Worm (Caenorhabditis elegans) whole organism, L4 larva: ENCODE data around the gene acs-6.

Experiments
- F37D6.2 ChIP-seq: sonication (generic microtip); optimal IDR thresholded peaks from 2 replicates; lab custom pipeline; 2016; ENCODE audit warnings: mild to moderate bottlenecking, missing genetic modification characterization, missing compliant biosample characterization
- T20F7.1 ChIP-seq: fragments of 200-800 bp; sonication (Bioruptor generic); optimal IDR thresholded peaks from 2 replicates; lab custom pipeline; 2018; ENCODE audit warnings: mild to moderate bottlenecking, missing genetic modification characterization, missing compliant biosample characterization
- Y105C5A.15 ChIP-seq: fragments of 200-800 bp; sonication (Bioruptor generic); IDR thresholded peaks from 2 replicates; pipeline ENCODE4 v1.3.6; 2022; ENCODE audit warnings: missing genetic modification characterization, missing compliant biosample characterization
- Y48G9A.11 ChIP-seq: fragments of 200-800 bp; sonication (Bioruptor generic); IDR thresholded peaks from 2 replicates; pipeline ENCODE4 v1.3.6; 2022; ENCODE audit warnings: missing genetic modification reagents, missing genetic modification characterization, missing compliant biosample characterization
- ZK337.2 ChIP-seq: fragments of 200-800 bp; sonication (Bioruptor generic); IDR thresholded peaks from 2 replicates; pipeline ENCODE4 v1.3.6; 2022; ENCODE audit warnings: missing genetic modification reagents, missing genetic modification characterization, missing compliant biosample characterization
- ZK546.5 ChIP-seq, 2 experiments: sonication (generic microtip); optimal IDR thresholded peaks; 2 replicates each; lab custom pipeline; 2017; ENCODE audit warnings: missing biosample characterization in 2 of 2, missing genetic modification characterization in 2 of 2
- ama-1 ChIP-seq: fragments of 150-350 bp; optimal IDR thresholded peaks from 2 replicates; lab custom pipeline; 2014; ENCODE audit warnings: inconsistent platforms, mixed read lengths
- ceh-28 ChIP-seq: fragments of 150-350 bp; optimal IDR thresholded peaks from 2 replicates; lab custom pipeline; 2014; ENCODE audit warnings: missing biosample characterization, missing genetic modification reagents, missing genetic modification characterization
- ceh-32 ChIP-seq: sonication (generic microtip); optimal IDR thresholded peaks from 2 replicates; lab custom pipeline; 2016; ENCODE audit warnings: mild to moderate bottlenecking, missing genetic modification characterization, missing compliant biosample characterization; ENCODE audit not compliant: poor library complexity
- ceh-44 ChIP-seq: fragments of 200-800 bp; sonication (Bioruptor generic); IDR thresholded peaks from 2 replicates; pipeline ENCODE4 v1.3.6; 2022; ENCODE audit warnings: missing genetic modification reagents, missing genetic modification characterization, missing compliant biosample characterization
- ceh-62 ChIP-seq: sonication (generic microtip); optimal IDR thresholded peaks from 2 replicates; lab custom pipeline; 2017; ENCODE audit warnings: missing biosample characterization, missing genetic modification characterization
- ctbp-1 ChIP-seq: fragments of 200-800 bp; sonication (Bioruptor generic); IDR thresholded peaks from 2 replicates; pipeline ENCODE4 v1.3.6; 2022; ENCODE audit warnings: missing genetic modification reagents, missing genetic modification characterization, missing compliant biosample characterization
- daf-16 ChIP-seq, 3 experiments: sonication (generic microtip); optimal IDR thresholded peaks; 2 replicates each; lab custom pipeline; 2016 to 2017; ENCODE audit warnings: missing genetic modification characterization in 3 of 3, missing genetic modification reagents in 3 of 3, mild to moderate bottlenecking in 2 of 3, missing compliant biosample characterization in 2 of 3, missing biosample characterization in 1 of 3, moderate library complexity in 1 of 3
- daf-19 ChIP-seq: fragments of 200-800 bp; sonication (Bioruptor generic); conservative IDR thresholded peaks from 2 replicates; pipeline ENCODE4 v1.3.6; 2022; ENCODE audit warnings: missing genetic modification characterization, missing compliant biosample characterization
- dmd-6 ChIP-seq: fragments of 200-800 bp; sonication (Bioruptor generic); IDR thresholded peaks from 2 replicates; pipeline ENCODE4 v1.3.6; 2022; ENCODE audit warnings: missing genetic modification reagents, missing genetic modification characterization, missing compliant biosample characterization
- duxl-1 ChIP-seq: sonication (generic microtip); optimal IDR thresholded peaks from 2 replicates; lab custom pipeline; 2016; ENCODE audit warnings: mild to moderate bottlenecking, missing genetic modification characterization, moderate library complexity, missing compliant biosample characterization; ENCODE audit not compliant: poor library complexity
- fos-1 ChIP-seq: fragments of 150-350 bp; optimal IDR thresholded peaks from 2 replicates; lab custom pipeline; 2014; ENCODE audit warnings: missing biosample characterization, missing genetic modification characterization
- hif-1 ChIP-seq, 2 experiments: sonication (generic microtip); optimal IDR thresholded peaks; 2 replicates each; lab custom pipeline; 2016 to 2017; ENCODE audit warnings: missing compliant biosample characterization in 2 of 2, missing genetic modification characterization in 2 of 2, missing genetic modification reagents in 2 of 2, missing genotype in 2 of 2, mild to moderate bottlenecking in 1 of 2
- hlh-11 ChIP-seq: fragments of 200-800 bp; sonication (Bioruptor generic); optimal IDR thresholded peaks from 2 replicates; lab custom pipeline; 2018; ENCODE audit warnings: mild to moderate bottlenecking, missing genetic modification characterization, missing compliant biosample characterization
- hlh-30 ChIP-seq: sonication (generic microtip); optimal IDR thresholded peaks from 2 replicates; lab custom pipeline; 2017; ENCODE audit warnings: antibody characterized with exemption, mild to moderate bottlenecking, missing genetic modification characterization, missing compliant biosample characterization; ENCODE audit not compliant: insufficient read depth
- lim-7 ChIP-seq: fragments of 200-800 bp; sonication (Bioruptor generic); IDR thresholded peaks from 2 replicates; pipeline ENCODE4 v1.3.6; 2022; ENCODE audit warnings: missing genetic modification characterization, missing compliant biosample characterization
- lin-13 ChIP-seq: fragments of 150-350 bp; optimal IDR thresholded peaks from 2 replicates; lab custom pipeline; 2014; ENCODE audit warnings: missing biosample characterization, missing genetic modification reagents, missing genetic modification characterization
- lin-15B ChIP-seq: fragments of 150-350 bp; sonication (generic microtip); optimal IDR thresholded peaks from 3 replicates; lab custom pipeline; 2014; ENCODE audit warnings: missing biosample characterization, missing genetic modification characterization
- lin-29 ChIP-seq: fragments of 200-800 bp; sonication (Bioruptor generic); IDR thresholded peaks from 2 replicates; pipeline ENCODE4 v1.3.6; 2022; ENCODE audit warnings: missing genetic modification reagents, missing genetic modification characterization, missing compliant biosample characterization
- lir-3 ChIP-seq: sonication (generic microtip); optimal IDR thresholded peaks from 2 replicates; lab custom pipeline; 2016; ENCODE audit warnings: mild to moderate bottlenecking, missing genetic modification characterization, missing compliant biosample characterization
- madf-9 ChIP-seq: fragments of 200-800 bp; sonication (Bioruptor generic); conservative IDR thresholded peaks from 2 replicates; pipeline ENCODE4 v1.3.6; 2022; ENCODE audit warnings: missing genetic modification reagents, missing genetic modification characterization, missing compliant biosample characterization
- mxl-2 ChIP-seq: fragments of 200-800 bp; sonication (Bioruptor generic); conservative IDR thresholded peaks from 2 replicates; pipeline ENCODE4 v1.3.6; 2022; ENCODE audit warnings: missing genetic modification reagents, missing genetic modification characterization, missing compliant biosample characterization
- nhr-102 ChIP-seq: sonication (generic microtip); optimal IDR thresholded peaks from 2 replicates; lab custom pipeline; 2016; ENCODE audit warnings: mild to moderate bottlenecking, missing genetic modification characterization, moderate library complexity, missing compliant biosample characterization
- nhr-111 ChIP-seq: fragments of 200-800 bp; sonication (Bioruptor generic); optimal IDR thresholded peaks from 2 replicates; lab custom pipeline; 2018; ENCODE audit warnings: mild to moderate bottlenecking, missing genetic modification characterization, missing compliant biosample characterization
- nhr-6 ChIP-seq: fragments of 150-350 bp; optimal IDR thresholded peaks from 2 replicates; lab custom pipeline; 2014; ENCODE audit warnings: missing biosample characterization, missing genetic modification characterization
- rbr-2 ChIP-seq: sonication (generic microtip); optimal IDR thresholded peaks from 2 replicates; lab custom pipeline; 2016; ENCODE audit warnings: missing genotype, missing genetic modification characterization, missing compliant biosample characterization
- snpc-1.2 ChIP-seq: fragments of 200-800 bp; sonication (Bioruptor generic); IDR thresholded peaks from 2 replicates; pipeline ENCODE4 v1.3.6; 2022; ENCODE audit warnings: missing genetic modification reagents, missing genetic modification characterization, missing compliant biosample characterization
- tag-97 ChIP-seq: fragments of 200-800 bp; sonication (Bioruptor generic); IDR thresholded peaks from 2 replicates; pipeline ENCODE4 v1.3.6; 2022; ENCODE audit warnings: missing genetic modification characterization, missing compliant biosample characterization
- tra-1 ChIP-seq: fragments of 200-800 bp; sonication (Bioruptor generic); IDR thresholded peaks from 2 replicates; pipeline ENCODE4 v1.3.6; 2022; ENCODE audit warnings: missing genetic modification reagents, missing genetic modification characterization, missing compliant biosample characterization
- unc-62 ChIP-seq, 3 experiments: fragments of 150-350 bp in 1 of 3; sonication (generic microtip); optimal IDR thresholded peaks in 2 of 3; peaks in 1 of 3; 1 replicate in 1 of 3; 2 replicates in 2 of 3; lab custom pipeline; 2014 to 2017; ENCODE audit warnings: missing biosample characterization in 3 of 3, missing genetic modification characterization in 3 of 3, missing genetic modification reagents in 3 of 3, missing genotype in 1 of 3
- zag-1 ChIP-seq: fragments of 150-350 bp; optimal IDR thresholded peaks from 2 replicates; lab custom pipeline; 2014; ENCODE audit warnings: missing biosample characterization, missing genetic modification characterization

Gene acs-6

DNA sequence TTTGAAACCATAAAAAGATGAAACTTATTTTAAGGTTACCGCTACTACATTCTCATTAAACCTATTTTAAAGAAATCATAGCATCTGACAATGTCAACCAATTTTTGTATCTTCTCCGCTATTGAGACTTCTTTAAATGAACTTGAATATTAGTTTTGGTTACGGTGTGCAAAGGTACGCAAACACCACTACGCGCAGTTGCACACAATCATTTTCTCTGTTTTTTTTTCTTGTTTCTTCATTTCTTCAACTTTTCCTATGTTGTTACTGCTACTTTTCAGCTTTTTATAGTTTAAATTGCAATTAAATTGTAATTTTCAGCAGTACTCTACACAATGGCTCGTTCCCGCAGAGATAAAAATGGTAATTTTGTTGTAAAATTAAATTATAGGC lies 49.8 kb downstream of the acs-6 start, which contains the start of gene F10E7.5 (continued):
- TF ChIP-seq nhr-6 = no peak
- no peak for TF ChIP-seq ceh-62
- TF ChIP-seq mxl-2 (GFP tag; lab: Robert Waterston, UW) = no peak
- peak; percentile 7 for TF ChIP-seq hlh-30 (tag; lab: Kevin White, UChicago)
- TF ChIP-seq dmd-6 = no peak
- no peak for TF ChIP-seq fos-1 (tag; lab: Kevin White, UChicago)
- no peak for TF ChIP-seq snpc-1.2 (GFP tag; lab: Robert Waterston, UW)
- no peak for TF ChIP-seq ceh-44 (GFP tag; lab: Robert Waterston, UW)
- no peak for TF ChIP-seq ama-1 (lab: Kevin White, UChicago)
- TF ChIP-seq unc-62 (GFP tag; optimal IDR thresholded peaks at IDR 0.05 in 1 of 2; lab: Kevin White, UChicago) = no peak
- TF ChIP-seq unc-62 (tag; optimal IDR thresholded peaks at IDR 0.05; lab: Kevin White, UChicago) = no peak
- TF ChIP-seq lim-7 (GFP tag; lab: Robert Waterston, UW) = no peak
- peak in 1 of 2 experiments; percentile 22 for TF ChIP-seq ZK546.5 (tag; optimal IDR thresholded peaks at IDR 0.05; lab: Kevin White, UChicago)
- no peak for TF ChIP-seq zag-1 (tag; lab: Kevin White, UChicago)
- TF ChIP-seq hlh-11 (tag; lab: Kevin White, UChicago) = peak; percentile 3
- no peak for TF ChIP-seq lir-3 (tag; lab: Kevin White, UChicago)
- TF ChIP-seq daf-19 = no peak
- TF ChIP-seq ceh-32 (tag; lab: Kevin White, UChicago) = no peak
- TF ChIP-seq lin-13 (GFP tag; lab: Kevin White, UChicago) = peak; percentile 15
- TF ChIP-seq ctbp-1 = no peak
- no peak for TF ChIP-seq madf-9 (GFP tag; lab: Robert Waterston, UW)
- TF ChIP-seq ceh-28 (tag; lab: Kevin White, UChicago) = no peak
- no peak for TF ChIP-seq Y48G9A.11 (GFP tag; lab: Robert Waterston, UW)
- no peak for TF ChIP-seq duxl-1
- no peak for TF ChIP-seq rbr-2
- TF ChIP-seq nhr-102 (tag; lab: Kevin White, UChicago) = no peak
- no peak for TF ChIP-seq Y105C5A.15 (GFP tag; lab: Robert Waterston, UW)
- TF ChIP-seq nhr-111 (GFP tag; lab: Kevin White, UChicago) = no peak
- TF ChIP-seq lin-15B (tag; lab: Kevin White, UChicago) = no peak
- TF ChIP-seq tra-1 = no peak
- TF ChIP-seq daf-16 (GFP tag; optimal IDR thresholded peaks at IDR 0.05; lab: Kevin White, UChicago) = no peak
- peak; percentile 13 for TF ChIP-seq daf-16 (tag; optimal IDR thresholded peaks at IDR 0.05; lab: Kevin White, UChicago)
- TF ChIP-seq T20F7.1 (GFP tag; lab: Kevin White, UChicago) = peak; percentile 69
- TF ChIP-seq hif-1 (tag; optimal IDR thresholded peaks at IDR 0.05; lab: Kevin White, UChicago) = no peak

DNA sequence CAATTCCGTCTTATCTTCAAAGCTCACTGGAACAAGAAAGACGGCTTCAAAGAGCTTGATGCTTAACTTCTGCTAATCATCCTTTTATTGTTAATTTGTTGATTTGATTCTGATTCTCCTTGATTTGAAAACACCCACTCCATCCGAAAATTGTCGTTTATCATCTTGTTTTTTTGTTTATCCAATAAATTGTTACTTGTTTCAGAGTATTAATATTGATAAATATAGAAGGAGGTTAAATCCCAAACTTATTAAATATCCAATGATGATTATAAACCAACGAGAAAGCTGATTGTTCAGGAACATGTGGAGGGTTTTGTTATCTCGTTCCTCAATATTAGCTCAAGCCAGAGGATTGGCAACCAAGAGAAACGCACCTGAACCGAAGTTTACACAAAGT lies 51.0 kb downstream of the acs-6 start, which contains the start of gene F10E7.6:
TSS of gene F10E7.6 (plus strand) at position 301 of the 400 bp plus-strand sequence.
- TF ChIP-seq lin-29 (GFP tag; lab: Robert Waterston, UW) (no peak), unc-62 (GFP tag; optimal IDR thresholded peaks at IDR 0.05 in 1 of 2; lab: Kevin White, UChicago) (peak in 1 of 2 experiments; percentile 63), unc-62 (tag; optimal IDR thresholded peaks at IDR 0.05; lab: Kevin White, UChicago) (no peak), tag-97 (no peak), ZK337.2 (GFP tag; lab: Robert Waterston, UW) (no peak), F37D6.2 (no peak), hlh-11 (tag; lab: Kevin White, UChicago) (no peak)
- TF ChIP-seq, all 104 proteins: peak for 1
